Worm (Caenorhabditis elegans): Measurements from ENCODE around the gene nhr-139.

DNA sequence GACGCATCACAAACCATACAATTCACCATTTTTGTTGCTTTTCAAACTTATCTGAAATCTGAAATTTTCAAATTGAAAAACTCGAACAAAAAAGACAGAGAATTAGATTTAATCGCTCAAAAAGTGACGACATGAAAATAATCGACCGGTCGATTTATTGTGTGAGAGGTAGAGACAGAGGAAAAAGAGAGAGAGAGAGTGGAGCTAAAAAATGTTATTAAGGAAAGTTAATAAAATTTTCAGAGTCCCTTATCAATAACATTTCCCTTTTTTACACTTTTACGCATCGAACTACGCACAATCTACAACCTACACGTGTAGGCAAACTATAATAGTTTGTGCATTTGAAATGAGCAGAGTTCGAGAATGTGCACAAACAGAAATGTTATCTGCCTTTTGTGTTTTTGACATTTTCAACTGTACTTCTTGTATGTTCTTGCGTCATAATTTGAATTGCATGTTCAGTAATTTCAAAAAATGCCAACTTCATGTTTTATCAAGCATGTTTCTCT lies 9.5 kb upstream of the nhr-139 start, which contains the start of gene nhr-107:
- TF ChIP-seq tra-4 (tag; optimal IDR thresholded peaks at IDR 0.05) (no peak), flt-1 (GFP tag; IDR thresholded peaks at IDR 0.05) (no peak), hmg-4 (GFP tag; optimal IDR thresholded peaks at IDR 0.05) (no peak), ceh-36 (tag; optimal IDR thresholded peaks at IDR 0.05) (no peak), B0310.2 (tag; optimal IDR thresholded peaks at IDR 0.05) (no peak), aly-1 (tag; optimal IDR thresholded peaks at IDR 0.05) (no peak), hmbx-1 (tag; optimal IDR thresholded peaks at IDR 0.05) (no peak), sea-1 (GFP tag; conservative IDR thresholded peaks at IDR 0.05) (no peak), tbx-11 (GFP tag; IDR thresholded peaks at IDR 0.05) (no peak)

Measured in whole organism, early embryonic.